Worm (Caenorhabditis elegans) whole organism, L2 larva: Measurements from ENCODE around the gene cat-4.

Source experiments
- Y55F3AM.14 ChIP-seq: fragments of 200-800 bp; sonication (Bioruptor generic); optimal IDR thresholded peaks from 2 replicates; lab custom pipeline; 2018; ENCODE audit warnings: mild to moderate bottlenecking, missing genetic modification characterization, missing compliant biosample characterization
- ama-1 ChIP-seq: fragments of 150-350 bp; optimal IDR thresholded peaks from 2 replicates; lab custom pipeline; 2018; ENCODE audit warnings: inconsistent platforms
- dmd-4 ChIP-seq: sonication (generic microtip); optimal IDR thresholded peaks from 2 replicates; lab custom pipeline; 2017; ENCODE audit warnings: missing biosample characterization, missing genetic modification characterization
- mdl-1 ChIP-seq, 2 experiments: fragments of 150-350 bp in 1 of 2; sonication (generic microtip) in 1 of 2; optimal IDR thresholded peaks; 2 replicates each; lab custom pipeline; 2017; ENCODE audit warnings: missing biosample characterization in 2 of 2, missing genetic modification characterization in 2 of 2
- nhr-237 ChIP-seq: fragments of 150-350 bp; optimal IDR thresholded peaks from 2 replicates; lab custom pipeline; 2014; ENCODE audit warnings: missing biosample characterization, missing genetic modification characterization
- unc-39 ChIP-seq: fragments of 150-350 bp; optimal IDR thresholded peaks from 2 replicates; lab custom pipeline; 2014; ENCODE audit warnings: missing biosample characterization, missing genetic modification characterization

DNA sequence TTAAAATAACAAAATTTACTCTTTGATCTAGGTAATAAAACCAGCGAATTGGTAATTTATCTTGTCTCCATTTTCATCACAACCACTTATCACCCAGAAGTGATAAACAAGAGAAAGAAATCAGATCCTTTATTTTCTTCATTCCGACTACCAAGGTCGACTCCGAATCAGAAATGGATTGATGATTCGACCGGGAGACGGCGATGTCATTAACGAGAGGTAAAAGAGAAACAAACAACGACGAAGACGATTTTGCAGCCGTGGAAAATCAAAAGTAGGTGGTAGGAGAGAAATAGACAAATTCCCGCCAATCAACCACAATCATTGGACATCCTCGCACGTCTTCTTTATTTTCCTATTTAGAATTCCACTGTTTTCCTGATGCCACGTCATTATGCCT, 7.6 kb upstream of the cat-4 start:
- no peak for TF ChIP-seq Y55F3AM.14
- TF ChIP-seq ama-1 = no peak
- no peak for TF ChIP-seq mdl-1 (tag; optimal IDR thresholded peaks at IDR 0.05; lab: Kevin White, UChicago)
- no peak for TF ChIP-seq unc-39
- TF ChIP-seq dmd-4 (tag; lab: Kevin White, UChicago) = no peak
- no peak for TF ChIP-seq nhr-237
